Fruit fly (Drosophila melanogaster) whole organism, adult: Measurements from ENCODE around the gene lmgB.

Experiments used
- CG11617 ChIP-seq: fragments of 200-800 bp; sonication (Bioruptor generic); optimal IDR thresholded peaks from 2 replicates; lab custom pipeline; 2017; ENCODE audit warnings: mild to moderate bottlenecking, missing biosample characterization, missing genetic modification reagents, missing genetic modification characterization
- CG14711 ChIP-seq: fragments of 200-800 bp; sonication (Bioruptor generic); optimal IDR thresholded peaks from 2 replicates; lab custom pipeline; 2018; ENCODE audit warnings: missing biosample characterization, mild to moderate bottlenecking, missing genetic modification characterization, moderate library complexity
- CG5204 ChIP-seq: fragments of 200-800 bp; sonication (Bioruptor generic); optimal IDR thresholded peaks from 2 replicates; lab custom pipeline; 2016; ENCODE audit warnings: missing biosample characterization, missing genetic modification characterization
- CG7045 ChIP-seq: fragments of 200-800 bp; sonication (Bioruptor generic); optimal IDR thresholded peaks from 2 replicates; lab custom pipeline; 2017; ENCODE audit warnings: missing biosample characterization, mild to moderate bottlenecking, missing genetic modification characterization
- CG7101 ChIP-seq: fragments of 200-800 bp; sonication (Bioruptor generic); optimal IDR thresholded peaks from 2 replicates; lab custom pipeline; 2018; ENCODE audit warnings: missing biosample characterization, mild to moderate bottlenecking, missing genetic modification characterization, moderate library complexity
- Clk ChIP-seq: fragments of 200-800 bp; sonication (Bioruptor generic); optimal IDR thresholded peaks from 2 replicates; lab custom pipeline; 2017; ENCODE audit warnings: missing biosample characterization, missing genetic modification characterization
- Crg-1 ChIP-seq: fragments of 200-800 bp; sonication (Bioruptor generic); optimal IDR thresholded peaks from 2 replicates; lab custom pipeline; 2016; ENCODE audit warnings: missing biosample characterization, missing genetic modification characterization
- Mnt ChIP-seq: fragments of 200-800 bp; sonication (Bioruptor generic); optimal IDR thresholded peaks from 2 replicates; lab custom pipeline; 2016; ENCODE audit warnings: missing biosample characterization, mild to moderate bottlenecking, missing genetic modification characterization
- cic ChIP-seq: fragments of 200-800 bp; sonication (Bioruptor generic); optimal IDR thresholded peaks from 2 replicates; lab custom pipeline; 2017; ENCODE audit warnings: missing biosample characterization, mild to moderate bottlenecking, missing genetic modification characterization, moderate library complexity
- cnc ChIP-seq, 2 experiments: fragments of >200 bp; optimal IDR thresholded peaks; 2 replicates each; lab custom pipeline; 2017
- kay ChIP-seq: fragments of 200-800 bp; sonication (Bioruptor generic); peaks from one replicate; lab custom pipeline; 2016; ENCODE audit warnings: missing biosample characterization, missing genetic modification characterization, borderline replicate concordance
- ovo ChIP-seq: fragments of 200-800 bp; sonication (Bioruptor generic); optimal IDR thresholded peaks from 2 replicates; lab custom pipeline; 2016; ENCODE audit warnings: missing biosample characterization, missing genetic modification characterization
- pad ChIP-seq: fragments of 200-800 bp; sonication (Bioruptor generic); optimal IDR thresholded peaks from 3 replicates; lab custom pipeline; 2017; ENCODE audit warnings: missing biosample characterization, missing genetic modification characterization, mild to moderate bottlenecking, moderate library complexity, missing genetic modification reagents

dm6 chr2L:8506729-8507128, 21.7 kb downstream of the lmgB start, which contains the start of gene Dh31:
- TF ChIP-seq Mnt = no peak
- no peak for TF ChIP-seq kay (GFP tag; lab: Kevin White, UChicago)
- no peak for TF ChIP-seq CG5204 (GFP tag; lab: Kevin White, UChicago)
- TF ChIP-seq CG11617 (GFP tag; lab: Kevin White, UChicago) = no peak
- no peak for TF ChIP-seq CG7101
- no peak for TF ChIP-seq cic (GFP tag; lab: Kevin White, UChicago)
- TF ChIP-seq CG14711 (tag; lab: Kevin White, UChicago) = no peak
- TF ChIP-seq Crg-1 (GFP tag; lab: Kevin White, UChicago) = no peak
- TF ChIP-seq CG7045 (GFP tag; lab: Kevin White, UChicago) = no peak
- TF ChIP-seq ovo (GFP tag; lab: Kevin White, UChicago) = no peak
- TF ChIP-seq cnc (optimal IDR thresholded peaks at IDR 0.05; lab: Kevin White, UChicago) = no peak
- no peak for TF ChIP-seq Clk (GFP tag; lab: Kevin White, UChicago)
- TF ChIP-seq pad (GFP tag; lab: Kevin White, UChicago) = no peak
